Worm (Caenorhabditis elegans) whole organism, late embryonic: ENCODE results near the gene C42C1.8.
A peak's percentile ranks its signal among the peaks of the same experiment; 100 is the strongest.

Experiments used
- C08G9.2 ChIP-seq: sonication (generic microtip); optimal IDR thresholded peaks from 2 replicates; lab custom pipeline; 2016; ENCODE audit warnings: mild to moderate bottlenecking, missing genetic modification characterization, moderate library complexity, missing compliant biosample characterization
- F13H6.1 ChIP-seq: sonication (generic microtip); optimal IDR thresholded peaks from 2 replicates; lab custom pipeline; 2016; ENCODE audit warnings: missing genetic modification characterization, missing compliant biosample characterization
- K02D7.2 ChIP-seq: sonication (generic microtip); optimal IDR thresholded peaks from 2 replicates; lab custom pipeline; 2017; ENCODE audit warnings: mild to moderate bottlenecking, missing genetic modification characterization, missing compliant biosample characterization
- K09A11.1 ChIP-seq: sonication (generic microtip); optimal IDR thresholded peaks from 2 replicates; lab custom pipeline; 2017; ENCODE audit warnings: antibody characterized with exemption, mild to moderate bottlenecking, missing genetic modification characterization, missing compliant biosample characterization; ENCODE audit not compliant: insufficient read depth
- T23F11.4 ChIP-seq: fragments of 200-800 bp; sonication (Bioruptor generic); optimal IDR thresholded peaks from 2 replicates; lab custom pipeline; 2018; ENCODE audit warnings: mild to moderate bottlenecking, missing genetic modification characterization, missing compliant biosample characterization
- ahr-1 ChIP-seq: sonication (generic microtip); optimal IDR thresholded peaks from 2 replicates; lab custom pipeline; 2016; ENCODE audit warnings: missing genetic modification characterization, missing compliant biosample characterization
- ceh-14 ChIP-seq: sonication (generic microtip); optimal IDR thresholded peaks from 2 replicates; lab custom pipeline; 2016; ENCODE audit warnings: missing genotype, missing genetic modification characterization, missing compliant biosample characterization
- ceh-2 ChIP-seq: sonication (generic microtip); optimal IDR thresholded peaks from 2 replicates; lab custom pipeline; 2016; ENCODE audit warnings: missing genotype, missing genetic modification characterization, missing compliant biosample characterization
- ceh-22 ChIP-seq: sonication (generic microtip); optimal IDR thresholded peaks from 2 replicates; lab custom pipeline; 2017; ENCODE audit warnings: missing biosample characterization, missing genetic modification characterization
- ceh-24 ChIP-seq: sonication (generic microtip); optimal IDR thresholded peaks from 2 replicates; lab custom pipeline; 2016; ENCODE audit warnings: mild to moderate bottlenecking, missing genetic modification characterization, missing compliant biosample characterization
- ceh-30 ChIP-seq: fragments of 150-350 bp; optimal IDR thresholded peaks from 2 replicates; lab custom pipeline; 2014; ENCODE audit warnings: missing biosample characterization, missing genetic modification characterization
- ceh-45 ChIP-seq: fragments of 200-800 bp; sonication (Bioruptor generic); IDR thresholded peaks from 2 replicates; pipeline ENCODE4 v1.3.6; 2022; ENCODE audit warnings: missing genetic modification reagents, missing genetic modification characterization, missing compliant biosample characterization
- ceh-48 ChIP-seq: sonication (generic microtip); optimal IDR thresholded peaks from 2 replicates; lab custom pipeline; 2016; ENCODE audit warnings: missing genetic modification characterization, inconsistent platforms, missing compliant biosample characterization
- ceh-6 ChIP-seq: fragments of 200-800 bp; sonication (Bioruptor generic); optimal IDR thresholded peaks from 2 replicates; lab custom pipeline; 2018; ENCODE audit warnings: mild to moderate bottlenecking, missing genetic modification characterization, missing compliant biosample characterization
- dve-1 ChIP-seq: sonication (generic microtip); optimal IDR thresholded peaks from 2 replicates; lab custom pipeline; 2017; ENCODE audit warnings: antibody characterized with exemption, mild to moderate bottlenecking, missing genetic modification characterization, missing compliant biosample characterization
- elt-2 ChIP-seq: sonication (generic microtip); optimal IDR thresholded peaks from 2 replicates; lab custom pipeline; 2016; ENCODE audit warnings: missing genetic modification reagents, missing genetic modification characterization, missing compliant biosample characterization
- elt-4 ChIP-seq: sonication (generic microtip); optimal IDR thresholded peaks from 2 replicates; lab custom pipeline; 2016; ENCODE audit warnings: missing genetic modification characterization, missing compliant biosample characterization
- fax-1 ChIP-seq: sonication (generic microtip); optimal IDR thresholded peaks from 2 replicates; lab custom pipeline; 2016; ENCODE audit warnings: missing genotype, missing genetic modification characterization, missing compliant biosample characterization
- fkh-10 ChIP-seq: fragments of 150-350 bp; optimal IDR thresholded peaks from 2 replicates; lab custom pipeline; 2014; ENCODE audit warnings: missing biosample characterization, missing genetic modification reagents, missing genetic modification characterization
- fkh-6 ChIP-seq: sonication (generic microtip); optimal IDR thresholded peaks from 2 replicates; lab custom pipeline; 2016; ENCODE audit warnings: missing genetic modification characterization, missing compliant biosample characterization
- hlh-13 ChIP-seq: fragments of 200-800 bp; sonication (Bioruptor generic); optimal IDR thresholded peaks from 2 replicates; lab custom pipeline; 2018; ENCODE audit warnings: mild to moderate bottlenecking, missing genetic modification characterization, missing compliant biosample characterization
- hlh-30 ChIP-seq: sonication (generic microtip); optimal IDR thresholded peaks from 2 replicates; lab custom pipeline; 2017; ENCODE audit warnings: antibody characterized with exemption, missing genetic modification characterization, missing compliant biosample characterization; ENCODE audit not compliant: insufficient read depth
- hlh-6 ChIP-seq: sonication (generic microtip); optimal IDR thresholded peaks from 2 replicates; lab custom pipeline; 2016; ENCODE audit warnings: missing genotype, missing genetic modification characterization, missing compliant biosample characterization
- hlh-8 ChIP-seq: sonication (generic microtip); optimal IDR thresholded peaks from 2 replicates; lab custom pipeline; 2016; ENCODE audit warnings: missing genotype, missing genetic modification characterization, missing compliant biosample characterization
- madf-2 ChIP-seq: sonication (generic microtip); optimal IDR thresholded peaks from 2 replicates; lab custom pipeline; 2017; ENCODE audit warnings: missing genetic modification characterization, missing compliant biosample characterization
- npax-4 ChIP-seq: sonication (generic microtip); optimal IDR thresholded peaks from 2 replicates; lab custom pipeline; 2016; ENCODE audit warnings: missing genetic modification characterization, missing compliant biosample characterization
- pag-3 ChIP-seq: sonication (generic microtip); optimal IDR thresholded peaks from 2 replicates; lab custom pipeline; 2016; ENCODE audit warnings: missing compliant biosample characterization, missing genetic modification characterization, borderline replicate concordance
- pax-1 ChIP-seq: fragments of 150-350 bp; optimal IDR thresholded peaks from 2 replicates; lab custom pipeline; 2014; ENCODE audit warnings: missing biosample characterization, missing genetic modification characterization
- pqm-1 ChIP-seq: sonication (generic microtip); optimal IDR thresholded peaks from 2 replicates; lab custom pipeline; 2016; ENCODE audit warnings: missing genetic modification characterization, missing compliant biosample characterization
- sdc-2 ChIP-seq: sonication (generic microtip); optimal IDR thresholded peaks from 2 replicates; lab custom pipeline; 2016; ENCODE audit warnings: missing genotype, missing genetic modification characterization, missing compliant biosample characterization
- sox-4 ChIP-seq: sonication (generic microtip); optimal IDR thresholded peaks from 2 replicates; lab custom pipeline; 2017; ENCODE audit warnings: mild to moderate bottlenecking, missing genetic modification characterization, inconsistent platforms, missing compliant biosample characterization
- tbx-7 ChIP-seq: sonication (generic microtip); optimal IDR thresholded peaks from 2 replicates; lab custom pipeline; 2016; ENCODE audit warnings: missing genotype, missing genetic modification characterization, missing compliant biosample characterization
- unc-3 ChIP-seq, 2 experiments: fragments of 200-800 bp in 1 of 2; sonication (Bioruptor generic) in 1 of 2; sonication (generic microtip) in 1 of 2; conservative IDR thresholded peaks in 1 of 2; optimal IDR thresholded peaks in 1 of 2; 2 replicates each; pipeline versions ENCODE4 v1.3.6 to Lab custom; 2016 to 2022; ENCODE audit warnings: missing compliant biosample characterization in 2 of 2, missing genetic modification characterization in 2 of 2, missing genetic modification reagents in 1 of 2
- unc-42 ChIP-seq: sonication (generic microtip); optimal IDR thresholded peaks from 2 replicates; lab custom pipeline; 2016; ENCODE audit warnings: missing genotype, missing genetic modification characterization, missing compliant biosample characterization
- unc-55 ChIP-seq: sonication (generic microtip); optimal IDR thresholded peaks from 2 replicates; lab custom pipeline; 2017; ENCODE audit warnings: missing biosample characterization, missing genetic modification reagents, missing genetic modification characterization
- ztf-16 ChIP-seq: sonication (generic microtip); optimal IDR thresholded peaks from 2 replicates; lab custom pipeline; 2017; ENCODE audit warnings: missing genetic modification characterization, missing compliant biosample characterization

The C42C1.8 gene

DNA sequence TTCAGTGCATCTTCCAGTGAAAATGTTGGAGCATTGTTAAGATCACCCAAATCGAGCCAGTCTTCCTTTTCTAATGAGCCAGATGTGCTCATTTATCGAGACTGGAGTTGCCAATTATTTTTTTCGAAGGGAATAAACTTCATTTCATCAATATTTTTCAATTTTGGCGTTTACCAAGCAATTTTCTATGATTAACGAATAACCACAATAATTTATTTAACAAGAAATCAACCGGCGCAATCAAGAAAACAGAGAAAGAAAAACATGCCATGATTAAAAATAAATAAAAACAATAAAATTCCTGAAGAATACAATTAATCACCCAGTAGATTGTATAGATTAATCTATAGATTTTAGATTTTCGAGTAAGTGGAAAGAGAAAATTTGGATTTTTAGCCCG lies 15.0 kb upstream of the C42C1.8 start, which contains the start of gene vps-8:
Gene vps-8, minus strand, starts transcription at position 101 of the 400 bp plus-strand sequence.
- no peak for TF ChIP-seq sox-4 (tag; lab: Kevin White, UChicago)
- no peak for TF ChIP-seq ztf-16
- no peak for TF ChIP-seq dve-1 (tag; lab: Kevin White, UChicago)
- TF ChIP-seq hlh-6 (tag; lab: Kevin White, UChicago), result no peak
- TF ChIP-seq fkh-6 (tag; lab: Kevin White, UChicago), result no peak
- TF ChIP-seq pax-1 (tag; lab: Kevin White, UChicago), result no peak
- TF ChIP-seq ceh-2 (tag; lab: Kevin White, UChicago), result no peak

DNA sequence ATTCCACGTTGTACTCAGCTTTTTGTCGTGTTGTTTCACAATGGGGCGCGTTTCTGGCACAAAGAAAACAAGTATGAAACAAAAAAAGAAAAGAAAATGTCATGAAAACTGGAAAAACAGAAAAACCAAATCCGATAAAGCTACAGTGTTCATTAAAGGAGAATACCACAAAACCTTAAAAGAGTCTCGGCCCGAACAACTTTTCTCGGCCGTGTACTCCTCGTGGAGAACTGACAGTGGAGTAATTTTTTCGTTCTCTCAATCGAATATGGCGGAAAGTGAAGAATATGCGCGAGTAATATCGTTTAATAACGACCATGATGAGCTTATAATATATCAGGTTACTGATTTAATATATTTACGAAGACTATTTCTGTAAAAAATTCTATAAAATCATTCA lies 12.3 kb upstream of the C42C1.8 start, which contains the start of the genes tag-335 and vkmt-1:
Gene tag-335, minus strand, starts transcription at position 88 of the 400 bp plus-strand sequence.
Gene vkmt-1, plus strand, starts transcription at position 219 of the 400 bp plus-strand sequence.
- TF ChIP-seq npax-4 (tag; lab: Kevin White, UChicago) (no peak), fkh-6 (tag; lab: Kevin White, UChicago) (no peak), pag-3 (tag; lab: Kevin White, UChicago) (no peak), fax-1 (tag; lab: Kevin White, UChicago) (no peak), hlh-13 (no peak), K09A11.1 (tag; lab: Kevin White, UChicago) (no peak), pax-1 (tag; lab: Kevin White, UChicago) (no peak), pqm-1 (tag; lab: Kevin White, UChicago) (no peak), T23F11.4 (GFP tag; lab: Kevin White, UChicago) (no peak), ceh-48 (tag; lab: Kevin White, UChicago) (no peak), hlh-30 (tag; lab: Kevin White, UChicago) (no peak), K02D7.2 (no peak)

DNA sequence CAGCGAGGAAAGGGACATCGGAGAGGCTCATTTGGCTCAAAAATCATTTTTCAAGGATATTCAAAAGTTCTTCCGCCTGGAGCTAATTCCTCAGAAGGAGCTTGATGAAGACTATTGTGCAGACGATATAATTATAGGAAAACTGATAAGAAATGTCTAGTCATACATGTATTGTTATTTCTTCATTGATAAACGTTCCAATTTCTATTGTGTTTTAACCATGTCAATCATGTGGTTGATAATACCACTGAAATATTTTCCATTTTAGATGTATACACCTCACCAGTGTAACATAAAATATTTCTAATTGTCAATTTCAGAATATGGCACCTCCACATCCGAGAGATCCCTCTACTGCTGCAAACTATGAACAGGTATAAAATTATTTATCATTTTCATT lies 11.5 kb upstream of the C42C1.8 start, which contains the start of gene ltah-1.1:
Gene ltah-1.1, plus strand, starts transcription at position 283 of the 400 bp plus-strand sequence.
- TF ChIP-seq hlh-6 (tag; lab: Kevin White, UChicago), result no peak
- no peak for TF ChIP-seq ceh-48 (tag; lab: Kevin White, UChicago)
- no peak for TF ChIP-seq F13H6.1
- peak; percentile 16 for TF ChIP-seq elt-2 (tag; lab: Kevin White, UChicago)
- no peak for TF ChIP-seq unc-42 (tag; lab: Kevin White, UChicago)
- no peak for TF ChIP-seq T23F11.4 (GFP tag; lab: Kevin White, UChicago)
- TF ChIP-seq ceh-2 (tag; lab: Kevin White, UChicago), result no peak

DNA sequence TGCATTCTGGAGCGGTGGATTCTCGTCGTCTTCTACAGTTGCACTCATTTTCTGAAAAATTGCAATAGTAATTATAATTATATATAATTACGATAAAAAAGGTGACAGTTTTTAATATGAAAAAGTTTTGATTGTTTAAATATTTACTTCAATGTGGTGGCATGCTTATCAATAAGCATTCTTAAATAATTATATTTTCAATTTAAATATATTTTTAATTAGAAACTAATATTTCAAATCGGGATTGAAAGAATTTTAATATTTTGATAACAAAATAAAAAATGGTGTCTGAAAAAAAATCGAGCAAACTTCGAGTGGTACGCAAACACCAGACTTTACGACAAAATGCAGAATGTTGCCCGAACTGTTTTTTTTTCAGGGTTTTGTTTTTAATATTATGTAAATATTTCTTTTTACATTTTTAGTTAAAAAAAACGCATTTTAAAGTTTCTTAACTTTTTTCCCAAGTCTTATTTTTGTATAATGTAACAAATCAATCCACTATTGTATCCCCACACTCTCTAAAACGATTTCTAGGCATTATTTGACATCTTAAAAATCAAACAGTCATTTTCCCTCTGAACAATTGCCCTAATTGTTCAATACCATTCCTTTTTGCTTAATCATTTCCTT lies 8.6 kb upstream of the C42C1.8 start, which contains the start of the genes C42C1.12 and C42C1.19:
Gene C42C1.12, minus strand, starts transcription at position 51 of the 633 bp plus-strand sequence.
Gene C42C1.19, plus strand, starts transcription at position 583 of the 633 bp plus-strand sequence.
- TF ChIP-seq ceh-24 (tag; lab: Kevin White, UChicago), result no peak
- no peak for TF ChIP-seq elt-4 (tag; lab: Kevin White, UChicago)
- TF ChIP-seq tbx-7 (tag; lab: Kevin White, UChicago), result no peak
- no peak for TF ChIP-seq ahr-1 (tag; lab: Kevin White, UChicago)
- no peak for TF ChIP-seq ceh-30 (tag; lab: Kevin White, UChicago)
- no peak for TF ChIP-seq ceh-6 (GFP tag; lab: Kevin White, UChicago)

DNA sequence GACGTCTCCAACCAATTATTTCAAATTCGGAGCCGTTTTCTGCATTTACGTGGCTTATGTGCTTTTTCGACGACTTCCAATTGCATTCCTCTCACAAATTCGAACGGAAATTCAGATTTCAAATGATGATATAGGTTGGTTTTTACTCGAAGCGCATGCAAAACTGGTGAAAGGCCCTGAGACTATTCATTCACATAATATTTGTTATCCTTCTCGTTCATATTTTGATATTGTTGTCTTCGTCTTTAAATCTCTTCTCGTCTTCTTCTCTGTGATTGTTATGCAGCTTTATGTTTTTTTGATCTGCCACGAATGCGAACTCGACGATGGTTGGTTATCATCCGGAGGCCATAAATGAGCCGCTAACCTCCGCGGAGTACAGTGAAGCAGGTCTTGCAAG lies 8.0 kb upstream of the C42C1.8 start, which contains the start of gene hpo-12:
Gene hpo-12, plus strand, starts transcription at position 301 of the 400 bp plus-strand sequence.
- TF ChIP-seq ceh-6 (GFP tag; lab: Kevin White, UChicago) (no peak), pax-1 (tag; lab: Kevin White, UChicago) (no peak), ceh-22 (tag; lab: Kevin White, UChicago) (no peak), fkh-6 (tag; lab: Kevin White, UChicago) (no peak), madf-2 (no peak), sdc-2 (tag; lab: Kevin White, UChicago) (no peak), fax-1 (tag; lab: Kevin White, UChicago) (no peak), ceh-45 (no peak), ceh-14 (tag; lab: Kevin White, UChicago) (no peak), fkh-10 (no peak), hlh-8 (no peak), C08G9.2 (tag; lab: Kevin White, UChicago) (no peak), ceh-30 (tag; lab: Kevin White, UChicago) (no peak), K09A11.1 (tag; lab: Kevin White, UChicago) (no peak), K02D7.2 (no peak), unc-3 (GFP tag; conservative IDR thresholded peaks at IDR 0.05; lab: Robert Waterston, UW) (no peak), unc-3 (tag; optimal IDR thresholded peaks at IDR 0.05; lab: Kevin White, UChicago) (no peak), unc-55 (GFP tag; lab: Kevin White, UChicago) (no peak)
